Fruit fly (Drosophila melanogaster) whole organism, pupa: ENCODE measurements around the gene Ttc30.
A peak's percentile ranks its signal among the peaks of the same experiment; 100 is the strongest.

Experiments used
- CG10348 ChIP-seq: fragments of 200-800 bp; sonication (Bioruptor generic); IDR thresholded peaks from 2 replicates; pipeline ENCODE4 v1.3.6; 2022; ENCODE audit warnings: missing biosample characterization, missing genetic modification characterization
- CG12605 ChIP-seq: fragments of 200-800 bp; sonication (Bioruptor generic); IDR thresholded peaks from 2 replicates; pipeline ENCODE4 v1.3.6; 2022; ENCODE audit warnings: missing biosample characterization, missing genetic modification characterization
- CG13204 ChIP-seq: fragments of 200-800 bp; sonication (Bioruptor generic); optimal IDR thresholded peaks from 2 replicates; lab custom pipeline; 2018; ENCODE audit warnings: missing biosample characterization, mild to moderate bottlenecking, missing genetic modification characterization, moderate library complexity
- CG14655 ChIP-seq: fragments of 200-800 bp; sonication (Bioruptor generic); optimal IDR thresholded peaks from 3 replicates; lab custom pipeline; 2017; ENCODE audit warnings: mild to moderate bottlenecking, missing biosample characterization, missing genetic modification reagents, missing genetic modification characterization
- CG15710 ChIP-seq: fragments of 200-800 bp; sonication (Bioruptor generic); optimal IDR thresholded peaks from 2 replicates; lab custom pipeline; 2018; ENCODE audit warnings: missing biosample characterization, mild to moderate bottlenecking, missing genetic modification characterization, moderate library complexity
- CG17806 ChIP-seq: fragments of 200-800 bp; sonication (Bioruptor generic); optimal IDR thresholded peaks from 2 replicates; lab custom pipeline; 2018; ENCODE audit warnings: missing biosample characterization, mild to moderate bottlenecking, missing genetic modification characterization, moderate library complexity
- CG32121 ChIP-seq: fragments of 200-800 bp; sonication (Bioruptor generic); IDR thresholded peaks from 2 replicates; pipeline ENCODE4 v1.3.6; 2022; ENCODE audit warnings: missing biosample characterization, missing genetic modification characterization
- CG34367 ChIP-seq: fragments of 200-800 bp; sonication (Bioruptor generic); optimal IDR thresholded peaks from 2 replicates; lab custom pipeline; 2018; ENCODE audit warnings: missing biosample characterization, mild to moderate bottlenecking, missing genetic modification characterization
- CG4496 ChIP-seq: fragments of 200-800 bp; sonication (Bioruptor generic); IDR thresholded peaks from 3 replicates; pipeline ENCODE4 v1.3.6; 2022; ENCODE audit warnings: missing biosample characterization, missing genetic modification characterization
- CG8159 ChIP-seq: fragments of 200-800 bp; sonication (Bioruptor generic); optimal IDR thresholded peaks from 3 replicates; lab custom pipeline; 2018; ENCODE audit warnings: missing biosample characterization, mild to moderate bottlenecking, missing genetic modification characterization, moderate library complexity
- CG8301 ChIP-seq: fragments of 200-800 bp; sonication (Bioruptor generic); optimal IDR thresholded peaks from 2 replicates; lab custom pipeline; 2018; ENCODE audit warnings: missing biosample characterization, mild to moderate bottlenecking, missing genetic modification characterization
- CG9948 ChIP-seq: fragments of 200-800 bp; sonication (Bioruptor generic); optimal IDR thresholded peaks from 2 replicates; lab custom pipeline; 2018; ENCODE audit warnings: missing biosample characterization, mild to moderate bottlenecking, missing genetic modification characterization, moderate library complexity
- D1 ChIP-seq: fragments of 200-800 bp; sonication (Bioruptor generic); optimal IDR thresholded peaks from 2 replicates; lab custom pipeline; 2018; ENCODE audit warnings: missing biosample characterization, mild to moderate bottlenecking, missing genetic modification characterization, moderate library complexity
- EcR ChIP-seq: fragments of 200-800 bp; sonication (Bioruptor generic); optimal IDR thresholded peaks from 3 replicates; lab custom pipeline; 2019; ENCODE audit warnings: missing biosample characterization, missing genetic modification characterization, mild to moderate bottlenecking, moderate library complexity, missing genetic modification reagents
- Ets98B ChIP-seq: fragments of 200-800 bp; sonication (Bioruptor generic); IDR thresholded peaks from 2 replicates; pipeline ENCODE4 v1.3.6; 2022; ENCODE audit warnings: missing biosample characterization, missing genetic modification characterization
- Pif1A ChIP-seq: fragments of 200-800 bp; sonication (Bioruptor generic); optimal IDR thresholded peaks from 3 replicates; lab custom pipeline; 2016; ENCODE audit warnings: missing biosample characterization, missing genetic modification characterization
- Pif1B ChIP-seq: fragments of 200-800 bp; sonication (Bioruptor generic); optimal IDR thresholded peaks from 3 replicates; lab custom pipeline; 2016; ENCODE audit warnings: missing biosample characterization, missing genetic modification characterization
- Snoo ChIP-seq: fragments of 200-800 bp; sonication (Bioruptor generic); optimal IDR thresholded peaks from 3 replicates; lab custom pipeline; 2017; ENCODE audit warnings: missing biosample characterization, mild to moderate bottlenecking, missing genetic modification characterization, inconsistent platforms
- fd96Ca ChIP-seq: fragments of 200-800 bp; sonication (Bioruptor generic); IDR thresholded peaks from 3 replicates; pipeline ENCODE4 v1.3.6; 2022; ENCODE audit warnings: missing biosample characterization, missing genetic modification characterization
- gl ChIP-seq: fragments of 200-800 bp; sonication (Bioruptor generic); optimal IDR thresholded peaks from 2 replicates; lab custom pipeline; 2018; ENCODE audit warnings: missing biosample characterization, mild to moderate bottlenecking, missing genetic modification characterization
- rn ChIP-seq: fragments of 200-800 bp; sonication (Bioruptor generic); IDR thresholded peaks from 2 replicates; pipeline ENCODE4 v1.3.6; 2022; ENCODE audit warnings: missing biosample characterization, missing genetic modification characterization

Ttc30 gene

dm6 chr2L:13106507-13106906, at the start of gene Ttc30:
TSS of gene Ttc30 (plus strand) at chr2L:13106807.
- no peak for TF ChIP-seq Ets98B (GFP tag; lab: Robert Waterston, UW)
- TF ChIP-seq fd96Ca (GFP tag; lab: Robert Waterston, UW) = no peak
- no peak for TF ChIP-seq CG10348

- TF ChIP-seq CG13204 (GFP tag; lab: Kevin White, UChicago) = peak; percentile 80
- TF ChIP-seq Pif1B (GFP tag; lab: Kevin White, UChicago) = peak; percentile 75
- peak; percentile 28 for TF ChIP-seq CG17806 (tag; lab: Kevin White, UChicago)
- TF ChIP-seq Snoo = peak; percentile 35
- TF ChIP-seq CG34367 (tag; lab: Kevin White, UChicago) = no peak
- TF ChIP-seq rn (GFP tag; lab: Robert Waterston, UW) = no peak
- peak; percentile 22 for TF ChIP-seq D1 (tag; lab: Kevin White, UChicago)
- peak; percentile 34 for TF ChIP-seq CG8159
- TF ChIP-seq Pif1A = peak; percentile 54
- TF ChIP-seq CG15710 (tag; lab: Kevin White, UChicago) = peak; percentile 18
- TF ChIP-seq EcR (GFP tag; lab: Kevin White, UChicago) = peak; percentile 52
- peak; percentile 14 for TF ChIP-seq CG9948 (tag; lab: Kevin White, UChicago)
- TF ChIP-seq gl (tag; lab: Kevin White, UChicago) = peak; percentile 30
- TF ChIP-seq Ets98B (GFP tag; lab: Robert Waterston, UW) = peak; percentile 62; the same call in 1 of the 2 replicates
- TF ChIP-seq CG12605 = peak; percentile 69; the same call in 1 of the 2 replicates
- TF ChIP-seq fd96Ca (GFP tag; lab: Robert Waterston, UW) = peak; percentile 63; the same call in 2 of the 3 replicates
- 0 out of 2 replicates have a peak, but pooled peaks have one; percentile 15 for TF ChIP-seq CG10348
- peak; percentile 24 for TF ChIP-seq CG8301 (tag; lab: Kevin White, UChicago)
- peak; percentile 78 for TF ChIP-seq CG4496 (GFP tag; lab: Robert Waterston, UW)
- TF ChIP-seq CG14655 (GFP tag; lab: Kevin White, UChicago) = peak; percentile 13
- TF ChIP-seq CG32121 (GFP tag; lab: Robert Waterston, UW) = peak; percentile 67; the same call in 1 of the 2 replicates
Observed at dm6 chr2L:13060037-13060537, 46.5 kb upstream of the Ttc30 start, which contains the start of gene CG9932. TSS of gene CG9932 (minus strand) at chr2L:13060140.

- TF ChIP-seq CG14655 (GFP tag; lab: Kevin White, UChicago) (no peak), CG13204 (GFP tag; lab: Kevin White, UChicago) (peak; percentile 7)
Observed at dm6 chr2L:13065916-13066315, 40.7 kb upstream of the Ttc30 start.

dm6 chr2L:13068533-13069398, 37.8 kb upstream of the Ttc30 start:
- TF ChIP-seq CG9948 (tag; lab: Kevin White, UChicago) (peak; percentile 2), Pif1A (peak; percentile 1), CG14655 (GFP tag; lab: Kevin White, UChicago) (peak; percentile 43), Ets98B (GFP tag; lab: Robert Waterston, UW) (no peak), CG8301 (tag; lab: Kevin White, UChicago) (peak; percentile 31), EcR (GFP tag; lab: Kevin White, UChicago) (no peak)
- TF ChIP-seq, all 21 proteins: peak for 4

dm6 chr2L:13069632-13070279, 36.9 kb upstream of the Ttc30 start:
- TF ChIP-seq CG13204 (GFP tag; lab: Kevin White, UChicago) (no peak), Snoo (peak; percentile 14)

- no peak for TF ChIP-seq D1 (tag; lab: Kevin White, UChicago)
- TF ChIP-seq Pif1A = peak; percentile 33
- no peak for TF ChIP-seq rn (GFP tag; lab: Robert Waterston, UW)
- TF ChIP-seq CG34367 (tag; lab: Kevin White, UChicago) = peak; percentile 7
- TF ChIP-seq CG8159 = peak; percentile 59
- TF ChIP-seq CG17806 (tag; lab: Kevin White, UChicago) = peak; percentile 43
- TF ChIP-seq fd96Ca (GFP tag; lab: Robert Waterston, UW) = no peak
- no peak for TF ChIP-seq Pif1B (GFP tag; lab: Kevin White, UChicago)
- peak; percentile 52 for TF ChIP-seq CG8301 (tag; lab: Kevin White, UChicago)
- TF ChIP-seq CG14655 (GFP tag; lab: Kevin White, UChicago) = peak; percentile 69
- no peak for TF ChIP-seq EcR (GFP tag; lab: Kevin White, UChicago)
- TF ChIP-seq CG9948 (tag; lab: Kevin White, UChicago) = peak; percentile 65
- TF ChIP-seq CG15710 (tag; lab: Kevin White, UChicago) = peak; percentile 61
- no peak for TF ChIP-seq CG10348
Observed at dm6 chr2L:13071290-13071689, 35.3 kb upstream of the Ttc30 start.
